Worm (Caenorhabditis elegans): ENCODE measurements around the gene C26D10.7.
A peak's percentile ranks its signal among the peaks of the same experiment; 100 is the strongest.

Gene C26D10.7

DNA sequence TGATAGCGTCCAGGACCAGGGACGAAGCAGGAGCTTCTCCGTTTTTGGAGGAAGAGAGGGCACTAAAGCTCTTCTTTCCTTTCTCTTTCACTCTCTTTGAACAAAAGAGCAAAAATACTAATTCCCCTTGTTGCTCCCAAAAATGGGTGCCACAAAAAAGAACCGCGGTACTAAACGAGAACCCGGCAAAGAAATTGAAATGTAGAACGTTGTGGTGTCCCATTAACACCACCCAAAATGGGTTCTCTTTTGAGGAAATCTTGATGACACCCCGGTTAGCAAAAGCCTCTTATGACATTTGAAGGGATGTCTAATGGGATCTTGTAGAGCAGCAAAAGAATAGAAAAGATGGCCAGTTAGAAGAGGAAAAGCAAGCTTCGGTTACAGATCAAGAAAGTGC is 19.0 kb upstream of the C26D10.7 start:
- TF ChIP-seq dmd-4 (tag; optimal IDR thresholded peaks at IDR 0.05) (no peak), unc-55 (GFP tag; optimal IDR thresholded peaks at IDR 0.05) (no peak), ztf-1 (GFP tag; conservative IDR thresholded peaks at IDR 0.05) (no peak), nhr-25 (tag; optimal IDR thresholded peaks at IDR 0.05) (no peak), mdl-1 (tag; optimal IDR thresholded peaks at IDR 0.05) (no peak), blmp-1 (tag; optimal IDR thresholded peaks at IDR 0.05; ENCODE audit: insufficient read depth) (no peak), gmeb-1 (tag; optimal IDR thresholded peaks at IDR 0.05) (no peak), sem-4 (tag; optimal IDR thresholded peaks at IDR 0.05) (no peak), skn-1 (tag; optimal IDR thresholded peaks at IDR 0.05) (no peak), unc-39 (tag; optimal IDR thresholded peaks at IDR 0.05) (no peak), unc-62 (GFP tag; optimal IDR thresholded peaks at IDR 0.05) (no peak), lin-13 (GFP tag; optimal IDR thresholded peaks at IDR 0.05) (no peak), lin-11 (tag; optimal IDR thresholded peaks at IDR 0.05) (no peak)

DNA sequence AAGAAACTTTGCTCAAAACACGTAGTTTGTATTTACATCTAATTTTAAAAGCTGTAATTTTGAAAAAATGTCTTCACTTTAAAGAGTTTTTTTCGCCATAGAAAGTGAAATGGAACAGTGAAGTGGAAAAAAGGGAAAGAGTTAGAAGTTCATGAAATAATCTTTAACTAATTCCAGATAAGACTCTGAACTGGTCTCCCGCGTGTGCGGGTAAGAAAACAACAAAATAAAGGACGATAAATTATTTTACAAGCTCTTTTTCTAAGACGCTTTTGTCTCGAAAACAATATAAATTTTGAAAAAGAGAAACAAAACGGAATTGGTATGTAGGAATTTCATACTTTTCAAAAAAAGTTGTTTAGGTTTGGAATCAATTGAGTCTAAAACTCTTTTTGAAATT is 17.0 kb upstream of the C26D10.7 start:
- TF ChIP-seq nhr-21 (tag; optimal IDR thresholded peaks at IDR 0.05) (no peak), crh-2 (tag; optimal IDR thresholded peaks at IDR 0.05) (no peak), unc-55 (GFP tag; optimal IDR thresholded peaks at IDR 0.05) (peak; percentile 60), mab-5 (tag; optimal IDR thresholded peaks at IDR 0.05) (peak; percentile 39)

DNA sequence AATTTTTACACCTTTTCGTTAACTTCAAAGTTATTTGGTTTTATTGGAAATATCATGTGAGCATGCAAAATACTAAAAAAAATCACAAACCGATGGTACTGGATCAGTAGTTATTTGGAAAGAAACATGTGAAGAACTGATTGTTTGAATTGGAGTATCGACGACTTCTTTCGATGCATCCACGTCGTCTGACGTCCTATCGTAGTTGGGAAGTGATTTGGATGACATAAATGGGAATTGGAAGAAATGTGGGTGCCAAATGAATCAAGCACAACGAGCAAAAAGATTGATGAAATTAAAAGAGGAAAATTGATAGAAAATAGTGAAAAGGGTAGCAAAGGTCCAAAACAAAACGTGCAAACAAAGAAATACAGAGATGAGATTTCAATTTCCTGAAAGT is 12.5 kb upstream of the C26D10.7 start, which contains the start of gene shw-1:
Gene shw-1, minus strand, starts transcription at position 228 of the 400 bp plus-strand sequence.
- TF ChIP-seq lsy-2 (tag; optimal IDR thresholded peaks at IDR 0.05) (no peak), unc-55 (GFP tag; optimal IDR thresholded peaks at IDR 0.05) (no peak), unc-62 (GFP tag; optimal IDR thresholded peaks at IDR 0.05) (no peak), elt-1 (tag; optimal IDR thresholded peaks at IDR 0.05) (no peak), gmeb-1 (tag; optimal IDR thresholded peaks at IDR 0.05) (no peak), ceh-82 (tag; optimal IDR thresholded peaks at IDR 0.05) (no peak), ztf-11 (tag; optimal IDR thresholded peaks at IDR 0.05) (no peak)

DNA sequence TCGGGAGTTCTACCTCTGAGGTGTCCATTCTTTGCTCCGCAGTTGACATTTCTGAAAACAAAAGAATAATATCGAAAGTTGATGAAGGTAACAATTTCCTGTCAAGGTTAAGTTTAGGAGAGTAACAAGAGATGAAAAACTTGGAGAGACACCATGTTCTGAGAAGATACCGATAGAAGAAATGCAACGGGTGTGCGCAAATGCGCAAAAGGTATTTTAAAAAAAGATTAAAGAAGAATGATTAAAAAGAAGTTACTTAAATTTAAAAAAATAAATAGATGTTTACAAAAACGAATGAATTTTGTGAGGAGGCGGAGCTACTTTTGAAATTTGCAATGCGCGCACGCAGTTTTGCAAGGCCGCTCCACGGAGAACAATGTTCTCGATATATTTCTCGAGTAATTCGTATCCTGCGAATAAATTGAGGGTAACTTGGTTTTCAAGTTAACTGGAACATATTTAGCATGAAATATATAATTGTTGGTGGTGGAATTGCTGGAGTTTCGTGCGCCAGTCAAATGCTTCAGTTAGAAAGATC is 8.7 kb upstream of the C26D10.7 start, which contains the start of the genes ran-3 and C26D10.3:
Gene ran-3, minus strand, starts transcription at position 51 of the 538 bp plus-strand sequence.
Gene C26D10.3, plus strand, starts transcription at position 385 of the 538 bp plus-strand sequence.
- TF ChIP-seq lin-11 (tag; optimal IDR thresholded peaks at IDR 0.05) (peak; percentile 54), snpc-4 (tag; optimal IDR thresholded peaks at IDR 0.05) (no peak), nhr-77 (tag; optimal IDR thresholded peaks at IDR 0.05) (no peak), C34F6.9 (tag; optimal IDR thresholded peaks at IDR 0.05) (peak; percentile 43), sem-4 (tag; optimal IDR thresholded peaks at IDR 0.05) (no peak), nhr-129 (tag; optimal IDR thresholded peaks at IDR 0.05) (peak; percentile 66), lin-13 (GFP tag; optimal IDR thresholded peaks at IDR 0.05) (peak; percentile 17), nhr-11 (tag; optimal IDR thresholded peaks at IDR 0.05) (no peak), unc-55 (GFP tag; optimal IDR thresholded peaks at IDR 0.05) (peak; percentile 69), peb-1 (tag; optimal IDR thresholded peaks at IDR 0.05) (no peak), Y55F3AM.14 (GFP tag; optimal IDR thresholded peaks at IDR 0.05) (no peak), nhr-12 (tag; optimal IDR thresholded peaks at IDR 0.05) (no peak), F13H6.1 (tag; optimal IDR thresholded peaks at IDR 0.05) (peak; percentile 8), R02D3.7 (tag; optimal IDR thresholded peaks at IDR 0.05) (no peak), unc-62 (GFP tag; optimal IDR thresholded peaks at IDR 0.05) (no peak), egl-27 (tag; optimal IDR thresholded peaks at IDR 0.05) (no peak), gmeb-1 (tag; optimal IDR thresholded peaks at IDR 0.05) (peak; percentile 55), nhr-6 (tag; optimal IDR thresholded peaks at IDR 0.05) (no peak), sma-9 (GFP tag; optimal IDR thresholded peaks at IDR 0.05) (no peak), sma-9 (tag; optimal IDR thresholded peaks at IDR 0.05) (no peak), mbf-1 (tag; optimal IDR thresholded peaks at IDR 0.05) (no peak), nhr-23 (tag; optimal IDR thresholded peaks at IDR 0.05) (no peak), ztf-4 (tag; optimal IDR thresholded peaks at IDR 0.05) (no peak), ztf-11 (tag; optimal IDR thresholded peaks at IDR 0.05) (no peak), fos-1 (tag; optimal IDR thresholded peaks at IDR 0.05) (no peak), mab-5 (tag; optimal IDR thresholded peaks at IDR 0.05) (no peak), ceh-82 (tag; optimal IDR thresholded peaks at IDR 0.05) (no peak), blmp-1 (tag; optimal IDR thresholded peaks at IDR 0.05; ENCODE audit: insufficient read depth) (no peak), dmd-4 (tag; optimal IDR thresholded peaks at IDR 0.05) (no peak), nhr-10 (tag; optimal IDR thresholded peaks at IDR 0.05) (no peak), ceh-16 (tag; optimal IDR thresholded peaks at IDR 0.05) (no peak), mdl-1 (tag; optimal IDR thresholded peaks at IDR 0.05) (no peak), zag-1 (tag; optimal IDR thresholded peaks at IDR 0.05) (no peak), elt-1 (tag; optimal IDR thresholded peaks at IDR 0.05) (no peak), ama-1 (optimal IDR thresholded peaks at IDR 0.05) (no peak), ZK546.5 (tag; optimal IDR thresholded peaks at IDR 0.05) (no peak), elt-3 (tag; optimal IDR thresholded peaks at IDR 0.05) (no peak), nhr-25 (tag; optimal IDR thresholded peaks at IDR 0.05) (no peak), nhr-21 (tag; optimal IDR thresholded peaks at IDR 0.05) (peak; percentile 18), crh-2 (tag; optimal IDR thresholded peaks at IDR 0.05) (peak; percentile 13), lin-39 (tag; optimal IDR thresholded peaks at IDR 0.05) (no peak), sma-3 (GFP tag; optimal IDR thresholded peaks at IDR 0.05) (peak; percentile 47)

All from whole organism, L2 larva.